Fruit fly (Drosophila melanogaster) Kc167 (cell line): ENCODE results near the gene CG31522.

Source experiments
- Myc ChIP-seq: fragments of >200 bp; optimal IDR thresholded peaks from 2 replicates; lab custom pipeline; 2017; ENCODE audit warnings: missing external identifiers
- Sin3A ChIP-seq: fragments of >200 bp; optimal IDR thresholded peaks from 2 replicates; lab custom pipeline; 2018; ENCODE audit warnings: missing external identifiers
- h ChIP-seq: fragments of >200 bp; optimal IDR thresholded peaks from 3 replicates; lab custom pipeline; 2018; ENCODE audit warnings: missing external identifiers
- insv ChIP-seq: fragments of >200 bp; optimal IDR thresholded peaks from 3 replicates; lab custom pipeline; 2018; ENCODE audit warnings: missing external identifiers
- psq ChIP-seq: fragments of >200 bp; optimal IDR thresholded peaks from 2 replicates; lab custom pipeline; 2017; ENCODE audit warnings: missing external identifiers
- ttk ChIP-seq: sonication (Bioruptor generic); optimal IDR thresholded peaks from 2 replicates; lab custom pipeline; 2017; ENCODE audit warnings: missing external identifiers

DNA sequence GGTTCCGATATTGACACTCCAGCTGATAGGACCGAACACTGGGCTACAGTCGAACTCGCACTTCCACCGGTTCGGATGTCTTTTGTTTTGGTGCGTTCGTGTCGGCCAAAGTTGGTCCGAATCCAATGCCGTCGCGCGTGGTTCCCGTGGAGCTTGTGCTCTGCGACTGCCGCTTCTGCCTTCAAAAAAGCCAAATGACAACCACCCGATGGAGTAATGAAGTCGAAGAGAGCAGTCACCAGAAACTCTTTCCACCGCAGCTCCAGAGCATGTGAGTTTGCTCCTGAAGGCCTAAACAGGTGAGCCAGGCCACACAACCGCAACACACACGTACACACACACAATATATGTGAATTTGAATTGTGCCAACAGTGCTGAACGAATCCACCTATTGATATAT, 68.6 kb downstream of the CG31522 start, which contains the start of gene CG34112:
- TF ChIP-seq insv (no peak), h (no peak), Sin3A (lab: Kevin White, UChicago) (no peak), Myc (no peak), ttk (lab: Kevin White, UChicago) (no peak), psq (lab: Kevin White, UChicago) (no peak)
